Worm (Caenorhabditis elegans) whole organism, L2 larva: Measurements from ENCODE around the gene Y43D4A.6.

Source experiments
- F13H6.1 ChIP-seq: sonication (generic microtip); optimal IDR thresholded peaks from 2 replicates; lab custom pipeline; 2016; ENCODE audit warnings: missing genetic modification characterization, missing compliant biosample characterization
- R02D3.7 ChIP-seq: fragments of 150-350 bp; optimal IDR thresholded peaks from 2 replicates; lab custom pipeline; 2014; ENCODE audit warnings: missing biosample characterization, missing genetic modification characterization
- ceh-82 ChIP-seq: fragments of 150-350 bp; optimal IDR thresholded peaks from 2 replicates; lab custom pipeline; 2014; ENCODE audit warnings: missing biosample characterization, missing genetic modification characterization
- lin-39 ChIP-seq: fragments of 150-350 bp; optimal IDR thresholded peaks from 2 replicates; lab custom pipeline; 2014; ENCODE audit warnings: missing biosample characterization, missing genetic modification reagents, missing genetic modification characterization
- nhr-12 ChIP-seq: fragments of 150-350 bp; optimal IDR thresholded peaks from 2 replicates; lab custom pipeline; 2014; ENCODE audit warnings: missing biosample characterization, missing genetic modification characterization
- peb-1 ChIP-seq: fragments of 150-350 bp; optimal IDR thresholded peaks from 2 replicates; lab custom pipeline; 2014; ENCODE audit warnings: missing biosample characterization, missing genetic modification characterization

ce11 chrIV:16822529-16822928, 35.4 kb downstream of the Y43D4A.6 start, which contains the start of gene Y116A8A.4:
- TF ChIP-seq ceh-82 (tag; lab: Kevin White, UChicago) (no peak), nhr-12 (no peak), peb-1 (tag; lab: Kevin White, UChicago) (no peak), R02D3.7 (tag; lab: Kevin White, UChicago) (no peak), lin-39 (tag; lab: Kevin White, UChicago) (no peak), F13H6.1 (tag; lab: Kevin White, UChicago) (no peak)
